Worm (Caenorhabditis elegans) whole organism, L1 larva: ENCODE results near the gene ZK1240.6.
A peak's percentile ranks its signal among the peaks of the same experiment; 100 is the strongest.

Source experiments
- F16B12.6 ChIP-seq: fragments of 150-350 bp; optimal IDR thresholded peaks from 2 replicates; lab custom pipeline; 2014; ENCODE audit warnings: missing biosample characterization, missing genetic modification characterization
- ceh-82 ChIP-seq, 3 experiments: fragments of 150-350 bp in 1 of 3; sonication (generic microtip) in 2 of 3; optimal IDR thresholded peaks; 2 replicates each; lab custom pipeline; 2014 to 2017; ENCODE audit warnings: missing biosample characterization in 3 of 3, missing genetic modification characterization in 3 of 3
- efl-1 ChIP-seq, 4 experiments: fragments of 150-350 bp; optimal IDR thresholded peaks in 3 of 4; peaks in 1 of 4; 1 replicate in 1 of 4; 2 replicates in 3 of 4; lab custom pipeline; 2014; ENCODE audit warnings: missing biosample characterization in 2 of 4, missing genetic modification characterization in 2 of 4, missing genetic modification reagents in 2 of 4
- egl-13 ChIP-seq: sonication (generic microtip); optimal IDR thresholded peaks from 2 replicates; lab custom pipeline; 2016; ENCODE audit warnings: missing genotype, missing genetic modification reagents, missing genetic modification characterization, missing compliant biosample characterization
- fkh-8 ChIP-seq: sonication (generic microtip); optimal IDR thresholded peaks from 2 replicates; lab custom pipeline; 2016; ENCODE audit warnings: mild to moderate bottlenecking, missing genetic modification characterization, missing compliant biosample characterization
- nhr-76 ChIP-seq: sonication (generic microtip); optimal IDR thresholded peaks from 2 replicates; lab custom pipeline; 2017; ENCODE audit warnings: missing biosample characterization, missing genetic modification characterization
- pqm-1 ChIP-seq: sonication (generic microtip); optimal IDR thresholded peaks from 3 replicates; lab custom pipeline; 2017; ENCODE audit warnings: missing biosample characterization, missing genetic modification characterization
- snpc-4 ChIP-seq: fragments of 150-350 bp; optimal IDR thresholded peaks from 2 replicates; lab custom pipeline; 2014; ENCODE audit warnings: missing biosample characterization, missing genetic modification characterization
- sup-37 ChIP-seq: fragments of 200-800 bp; sonication (Bioruptor generic); optimal IDR thresholded peaks from 2 replicates; lab custom pipeline; 2018; ENCODE audit warnings: mild to moderate bottlenecking, missing genetic modification characterization, missing compliant biosample characterization
- unc-62 ChIP-seq: fragments of 150-350 bp; optimal IDR thresholded peaks from 2 replicates; lab custom pipeline; 2014; ENCODE audit warnings: missing biosample characterization, missing genetic modification reagents, missing genetic modification characterization

ce11 chrII:2372090-2372489 lies 49.4 kb upstream of the ZK1240.6 start, which contains the start of gene F16G10.3:
- TF ChIP-seq F16B12.6 (tag; lab: Kevin White, UChicago), result no peak
- no peak for TF ChIP-seq efl-1 (optimal IDR thresholded peaks at IDR 0.05; lab: Kevin White, UChicago)
- TF ChIP-seq efl-1 (GFP tag; optimal IDR thresholded peaks at IDR 0.05 in 1 of 2; lab: Kevin White, UChicago), result peak in 1 of 2 experiments; percentile 27
- no peak for TF ChIP-seq fkh-8 (tag; lab: Kevin White, UChicago)
- no peak for TF ChIP-seq snpc-4 (tag; lab: Kevin White, UChicago)
- no peak for TF ChIP-seq unc-62
- TF ChIP-seq pqm-1 (tag; lab: Kevin White, UChicago), result no peak
- no peak for TF ChIP-seq ceh-82 (tag; optimal IDR thresholded peaks at IDR 0.05; lab: Kevin White, UChicago)
- TF ChIP-seq nhr-76 (tag; lab: Kevin White, UChicago), result no peak
- no peak for TF ChIP-seq egl-13 (tag; lab: Kevin White, UChicago)
- no peak for TF ChIP-seq sup-37
